Worm (Caenorhabditis elegans) whole organism, L4 larva: ENCODE measurements around the gene Y7A5A.7.

ENCODE experiments used
- D1046.2 ChIP-seq: fragments of 200-800 bp; sonication (Bioruptor generic); IDR thresholded peaks from 2 replicates; pipeline ENCODE4 v1.3.6; 2022; ENCODE audit warnings: missing genetic modification characterization, missing compliant biosample characterization
- F10B5.3 ChIP-seq: sonication (generic microtip); optimal IDR thresholded peaks from 2 replicates; lab custom pipeline; 2016; ENCODE audit warnings: mild to moderate bottlenecking, missing genetic modification characterization, missing compliant biosample characterization
- F26F4.8 ChIP-seq: fragments of 200-800 bp; sonication (Bioruptor generic); conservative IDR thresholded peaks from 2 replicates; pipeline ENCODE4 v1.3.6; 2022; ENCODE audit warnings: missing genetic modification characterization, missing compliant biosample characterization
- F44E2.7 ChIP-seq: fragments of 200-800 bp; sonication (Bioruptor generic); IDR thresholded peaks from 2 replicates; pipeline ENCODE4 v2.1.2; 2022; ENCODE audit warnings: missing genetic modification characterization, missing compliant biosample characterization
- T20F7.1 ChIP-seq: fragments of 200-800 bp; sonication (Bioruptor generic); optimal IDR thresholded peaks from 2 replicates; lab custom pipeline; 2018; ENCODE audit warnings: mild to moderate bottlenecking, missing genetic modification characterization, missing compliant biosample characterization
- T26A8.4 ChIP-seq: fragments of 200-800 bp; sonication (Bioruptor generic); IDR thresholded peaks from 2 replicates; pipeline ENCODE4 v1.3.6; 2022; ENCODE audit warnings: missing genetic modification characterization, missing compliant biosample characterization
- Y105C5A.15 ChIP-seq: fragments of 200-800 bp; sonication (Bioruptor generic); IDR thresholded peaks from 2 replicates; pipeline ENCODE4 v1.3.6; 2022; ENCODE audit warnings: missing genetic modification characterization, missing compliant biosample characterization
- aha-1 ChIP-seq: fragments of 150-350 bp; peaks from one replicate; lab custom pipeline; 2014; ENCODE audit warnings: missing biosample characterization, missing genetic modification characterization
- arid-1 ChIP-seq: fragments of 200-800 bp; sonication (Bioruptor generic); conservative IDR thresholded peaks from 2 replicates; pipeline ENCODE4 v1.3.6; 2022; ENCODE audit warnings: missing genetic modification reagents, missing genetic modification characterization, missing compliant biosample characterization
- attf-4 ChIP-seq: sonication (generic microtip); optimal IDR thresholded peaks from 3 replicates; lab custom pipeline; 2017; ENCODE audit warnings: missing biosample characterization, missing genetic modification characterization
- ceh-28 ChIP-seq: fragments of 150-350 bp; optimal IDR thresholded peaks from 2 replicates; lab custom pipeline; 2014; ENCODE audit warnings: missing biosample characterization, missing genetic modification reagents, missing genetic modification characterization
- ctbp-1 ChIP-seq: fragments of 200-800 bp; sonication (Bioruptor generic); IDR thresholded peaks from 2 replicates; pipeline ENCODE4 v1.3.6; 2022; ENCODE audit warnings: missing genetic modification reagents, missing genetic modification characterization, missing compliant biosample characterization
- daf-12 ChIP-seq: fragments of 150-350 bp; optimal IDR thresholded peaks from 2 replicates; lab custom pipeline; 2014; ENCODE audit warnings: missing biosample characterization, missing genetic modification reagents, missing genetic modification characterization
- daf-19 ChIP-seq: fragments of 200-800 bp; sonication (Bioruptor generic); conservative IDR thresholded peaks from 2 replicates; pipeline ENCODE4 v1.3.6; 2022; ENCODE audit warnings: missing genetic modification characterization, missing compliant biosample characterization
- dmd-6 ChIP-seq: fragments of 200-800 bp; sonication (Bioruptor generic); IDR thresholded peaks from 2 replicates; pipeline ENCODE4 v1.3.6; 2022; ENCODE audit warnings: missing genetic modification reagents, missing genetic modification characterization, missing compliant biosample characterization
- dmd-8 ChIP-seq: fragments of 200-800 bp; sonication (Bioruptor generic); IDR thresholded peaks from 2 replicates; pipeline ENCODE4 v1.3.6; 2022; ENCODE audit warnings: missing genetic modification characterization, missing compliant biosample characterization
- dpl-1 ChIP-seq: fragments of 150-350 bp; optimal IDR thresholded peaks from 2 replicates; lab custom pipeline; 2014; ENCODE audit warnings: missing biosample characterization, missing genetic modification reagents, missing genetic modification characterization
- dve-1 ChIP-seq: sonication (generic microtip); optimal IDR thresholded peaks from 2 replicates; lab custom pipeline; 2017; ENCODE audit warnings: antibody characterized with exemption, mild to moderate bottlenecking, missing genetic modification characterization, missing compliant biosample characterization; ENCODE audit not compliant: insufficient read depth
- egl-27 ChIP-seq: sonication (generic microtip); optimal IDR thresholded peaks from 3 replicates; lab custom pipeline; 2017; ENCODE audit warnings: missing biosample characterization, missing genetic modification reagents, missing genetic modification characterization
- fos-1 ChIP-seq: fragments of 150-350 bp; optimal IDR thresholded peaks from 2 replicates; lab custom pipeline; 2014; ENCODE audit warnings: missing biosample characterization, missing genetic modification characterization
- hif-1 ChIP-seq, 2 experiments: sonication (generic microtip); optimal IDR thresholded peaks; 2 replicates each; lab custom pipeline; 2016 to 2017; ENCODE audit warnings: missing compliant biosample characterization in 2 of 2, missing genetic modification characterization in 2 of 2, missing genetic modification reagents in 2 of 2, missing genotype in 2 of 2, mild to moderate bottlenecking in 1 of 2
- hlh-11 ChIP-seq: fragments of 200-800 bp; sonication (Bioruptor generic); optimal IDR thresholded peaks from 2 replicates; lab custom pipeline; 2018; ENCODE audit warnings: mild to moderate bottlenecking, missing genetic modification characterization, missing compliant biosample characterization
- hlh-30 ChIP-seq: sonication (generic microtip); optimal IDR thresholded peaks from 2 replicates; lab custom pipeline; 2017; ENCODE audit warnings: antibody characterized with exemption, mild to moderate bottlenecking, missing genetic modification characterization, missing compliant biosample characterization; ENCODE audit not compliant: insufficient read depth
- hmg-1.1 ChIP-seq: fragments of 200-800 bp; sonication (Bioruptor generic); IDR thresholded peaks from 2 replicates; pipeline ENCODE4 v1.3.6; 2022; ENCODE audit warnings: missing genetic modification reagents, missing genetic modification characterization, missing compliant biosample characterization
- lin-1 ChIP-seq: fragments of 200-800 bp; sonication (Bioruptor generic); IDR thresholded peaks from 2 replicates; pipeline ENCODE4 v1.3.6; 2022; ENCODE audit warnings: missing genetic modification reagents, missing genetic modification characterization, missing compliant biosample characterization
- lin-13 ChIP-seq: fragments of 150-350 bp; optimal IDR thresholded peaks from 2 replicates; lab custom pipeline; 2014; ENCODE audit warnings: missing biosample characterization, missing genetic modification reagents, missing genetic modification characterization
- lin-15B ChIP-seq: fragments of 150-350 bp; sonication (generic microtip); optimal IDR thresholded peaks from 3 replicates; lab custom pipeline; 2014; ENCODE audit warnings: missing biosample characterization, missing genetic modification characterization
- lin-39 ChIP-seq: fragments of 150-350 bp; optimal IDR thresholded peaks from 2 replicates; lab custom pipeline; 2014; ENCODE audit warnings: missing biosample characterization, missing genetic modification reagents, missing genetic modification characterization
- madf-5 ChIP-seq, 2 experiments: fragments of 200-800 bp; sonication (Bioruptor generic); IDR thresholded peaks; 2 replicates each; pipeline ENCODE4 v1.3.6; 2022; ENCODE audit warnings: missing compliant biosample characterization in 2 of 2, missing genetic modification characterization in 2 of 2
- madf-9 ChIP-seq: fragments of 200-800 bp; sonication (Bioruptor generic); conservative IDR thresholded peaks from 2 replicates; pipeline ENCODE4 v1.3.6; 2022; ENCODE audit warnings: missing genetic modification reagents, missing genetic modification characterization, missing compliant biosample characterization
- mep-1 ChIP-seq: fragments of 150-350 bp; sonication (generic microtip); optimal IDR thresholded peaks from 3 replicates; lab custom pipeline; 2014; ENCODE audit warnings: missing biosample characterization, missing genetic modification characterization
- mes-2 ChIP-seq: sonication (generic microtip); optimal IDR thresholded peaks from 2 replicates; lab custom pipeline; 2016; ENCODE audit warnings: missing genotype, mild to moderate bottlenecking, missing genetic modification characterization, missing compliant biosample characterization; ENCODE audit not compliant: poor library complexity, severe bottlenecking
- mxl-2 ChIP-seq: fragments of 200-800 bp; sonication (Bioruptor generic); conservative IDR thresholded peaks from 2 replicates; pipeline ENCODE4 v1.3.6; 2022; ENCODE audit warnings: missing genetic modification reagents, missing genetic modification characterization, missing compliant biosample characterization
- nhr-10 ChIP-seq: fragments of 150-350 bp; optimal IDR thresholded peaks from 2 replicates; lab custom pipeline; 2014; ENCODE audit warnings: missing biosample characterization, missing genetic modification characterization
- nhr-102 ChIP-seq: sonication (generic microtip); optimal IDR thresholded peaks from 2 replicates; lab custom pipeline; 2016; ENCODE audit warnings: mild to moderate bottlenecking, missing genetic modification characterization, moderate library complexity, missing compliant biosample characterization
- nhr-11 ChIP-seq: fragments of 150-350 bp; optimal IDR thresholded peaks from 2 replicates; lab custom pipeline; 2014; ENCODE audit warnings: missing biosample characterization, missing genetic modification characterization
- nhr-111 ChIP-seq: fragments of 200-800 bp; sonication (Bioruptor generic); optimal IDR thresholded peaks from 2 replicates; lab custom pipeline; 2018; ENCODE audit warnings: mild to moderate bottlenecking, missing genetic modification characterization, missing compliant biosample characterization
- nhr-28 ChIP-seq: fragments of 150-350 bp; optimal IDR thresholded peaks from 2 replicates; lab custom pipeline; 2014; ENCODE audit warnings: missing biosample characterization, missing genetic modification characterization
- nhr-77 ChIP-seq: fragments of 150-350 bp; optimal IDR thresholded peaks from 2 replicates; lab custom pipeline; 2014; ENCODE audit warnings: missing biosample characterization, missing genetic modification characterization
- php-3 ChIP-seq: fragments of 200-800 bp; sonication (Bioruptor generic); IDR thresholded peaks from 2 replicates; pipeline ENCODE4 v1.3.6; 2022; ENCODE audit warnings: missing genetic modification reagents, missing genetic modification characterization, missing compliant biosample characterization
- pqm-1 ChIP-seq: sonication (generic microtip); optimal IDR thresholded peaks from 2 replicates; lab custom pipeline; 2017; ENCODE audit warnings: missing biosample characterization, missing genetic modification characterization
- snpc-1.2 ChIP-seq: fragments of 200-800 bp; sonication (Bioruptor generic); IDR thresholded peaks from 2 replicates; pipeline ENCODE4 v1.3.6; 2022; ENCODE audit warnings: missing genetic modification reagents, missing genetic modification characterization, missing compliant biosample characterization
- tag-97 ChIP-seq: fragments of 200-800 bp; sonication (Bioruptor generic); IDR thresholded peaks from 2 replicates; pipeline ENCODE4 v1.3.6; 2022; ENCODE audit warnings: missing genetic modification characterization, missing compliant biosample characterization
- unc-130 ChIP-seq: sonication (generic microtip); optimal IDR thresholded peaks from 2 replicates; lab custom pipeline; 2016; ENCODE audit warnings: missing genetic modification reagents, missing genetic modification characterization, missing compliant biosample characterization
- unc-62 ChIP-seq, 3 experiments: fragments of 150-350 bp in 1 of 3; sonication (generic microtip); optimal IDR thresholded peaks in 2 of 3; peaks in 1 of 3; 1 replicate in 1 of 3; 2 replicates in 2 of 3; lab custom pipeline; 2014 to 2017; ENCODE audit warnings: missing biosample characterization in 3 of 3, missing genetic modification characterization in 3 of 3, missing genetic modification reagents in 3 of 3, missing genotype in 1 of 3
- vab-7 ChIP-seq: fragments of 200-800 bp; sonication (Bioruptor generic); IDR thresholded peaks from 2 replicates; pipeline ENCODE4 v1.3.6; 2022; ENCODE audit warnings: missing genetic modification reagents, missing genetic modification characterization, missing compliant biosample characterization
- zfp-2 ChIP-seq: sonication (generic microtip); optimal IDR thresholded peaks from 2 replicates; lab custom pipeline; 2016; ENCODE audit warnings: mild to moderate bottlenecking, missing genetic modification characterization, missing compliant biosample characterization
- zfp-3 ChIP-seq: fragments of 200-800 bp; sonication (Bioruptor generic); conservative IDR thresholded peaks from 2 replicates; pipeline ENCODE4 v1.3.6; 2022; ENCODE audit warnings: missing genetic modification reagents, missing genetic modification characterization, missing compliant biosample characterization
- zip-11 ChIP-seq: fragments of 200-800 bp; sonication (Bioruptor generic); IDR thresholded peaks from 2 replicates; pipeline ENCODE4 v1.3.6; 2022; ENCODE audit warnings: missing genetic modification characterization, missing compliant biosample characterization

Y7A5A.7 gene

DNA sequence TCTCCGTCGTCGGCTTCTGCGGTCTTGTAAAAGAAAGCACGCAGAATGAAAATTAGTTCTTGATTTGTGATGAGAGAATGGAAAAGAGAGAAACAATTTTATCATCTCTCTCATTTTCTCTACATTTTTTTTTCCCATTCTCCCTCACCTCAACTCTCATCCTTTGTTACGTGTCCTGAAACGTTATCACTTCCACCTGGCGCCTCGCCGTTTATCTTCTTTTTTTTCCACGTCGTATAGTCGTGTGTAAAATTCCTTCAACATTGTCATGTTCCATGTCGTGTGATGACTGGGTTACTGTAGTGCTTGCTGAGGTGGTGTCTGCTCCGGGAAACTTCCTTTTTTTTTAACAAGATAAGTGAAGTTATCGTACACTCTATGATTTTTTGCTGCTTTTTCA, 24.5 kb downstream of the Y7A5A.7 start (continued):
- peak; percentile 98 for TF ChIP-seq pqm-1 (tag; lab: Kevin White, UChicago)
- no peak for TF ChIP-seq tag-97
- TF ChIP-seq madf-5 (GFP tag; IDR thresholded peaks at IDR 0.05; lab: Robert Waterston, UW), result no peak
- TF ChIP-seq D1046.2 (GFP tag; lab: Robert Waterston, UW), result no peak
- peak; percentile 90 for TF ChIP-seq lin-1
- TF ChIP-seq lin-13, result peak; percentile 35
- TF ChIP-seq daf-19, result no peak
- peak; percentile 65 for TF ChIP-seq T20F7.1 (GFP tag; lab: Kevin White, UChicago)
- peak in 1 of 2 experiments; percentile 96 for TF ChIP-seq unc-62 (GFP tag; optimal IDR thresholded peaks at IDR 0.05 in 1 of 2; lab: Kevin White, UChicago)
- no peak for TF ChIP-seq unc-62 (tag; optimal IDR thresholded peaks at IDR 0.05; lab: Kevin White, UChicago)
- TF ChIP-seq F10B5.3 (tag; lab: Kevin White, UChicago), result no peak
- peak; percentile 43 for TF ChIP-seq T26A8.4 (GFP tag; lab: Robert Waterston, UW)
- peak; percentile 94 for TF ChIP-seq dve-1
- TF ChIP-seq F44E2.7 (GFP tag; lab: Robert Waterston, UW), result no peak
- TF ChIP-seq mep-1 (tag; lab: Kevin White, UChicago), result peak; percentile 76
- TF ChIP-seq php-3 (GFP tag; lab: Robert Waterston, UW), result peak; percentile 53; the same call in 1 of the 2 replicates
- TF ChIP-seq nhr-10, result peak; percentile 43
- TF ChIP-seq nhr-102, result peak; percentile 37
- peak; percentile 69 for TF ChIP-seq nhr-77 (tag; lab: Kevin White, UChicago)
- no peak for TF ChIP-seq lin-39 (tag; lab: Kevin White, UChicago)
- 0 out of 2 replicates have a peak, but pooled peaks have one; percentile 31 for TF ChIP-seq hmg-1.1 (GFP tag; lab: Robert Waterston, UW)
- peak; percentile 93 for TF ChIP-seq dmd-6 (GFP tag; lab: Robert Waterston, UW)
- no peak for TF ChIP-seq dpl-1 (GFP tag; lab: Kevin White, UChicago)
- no peak for TF ChIP-seq daf-12
- TF ChIP-seq aha-1 (tag; lab: Kevin White, UChicago), result peak; percentile 92
- no peak for TF ChIP-seq zfp-2 (tag; lab: Kevin White, UChicago)
- no peak for TF ChIP-seq F26F4.8
- TF ChIP-seq mes-2 (tag; lab: Kevin White, UChicago), result peak; percentile 42
- 0 out of 2 replicates have a peak, but pooled peaks have one; percentile 11 for TF ChIP-seq ctbp-1
- TF ChIP-seq unc-130 (GFP tag; lab: Kevin White, UChicago), result no peak
- peak; percentile 94 for TF ChIP-seq nhr-28 (tag; lab: Kevin White, UChicago)
- TF ChIP-seq nhr-11 (tag; lab: Kevin White, UChicago), result peak; percentile 34
- no peak for TF ChIP-seq lin-15B
- peak in 1 of 2 experiments; percentile 80 for TF ChIP-seq hif-1 (tag; optimal IDR thresholded peaks at IDR 0.05; lab: Kevin White, UChicago)

DNA sequence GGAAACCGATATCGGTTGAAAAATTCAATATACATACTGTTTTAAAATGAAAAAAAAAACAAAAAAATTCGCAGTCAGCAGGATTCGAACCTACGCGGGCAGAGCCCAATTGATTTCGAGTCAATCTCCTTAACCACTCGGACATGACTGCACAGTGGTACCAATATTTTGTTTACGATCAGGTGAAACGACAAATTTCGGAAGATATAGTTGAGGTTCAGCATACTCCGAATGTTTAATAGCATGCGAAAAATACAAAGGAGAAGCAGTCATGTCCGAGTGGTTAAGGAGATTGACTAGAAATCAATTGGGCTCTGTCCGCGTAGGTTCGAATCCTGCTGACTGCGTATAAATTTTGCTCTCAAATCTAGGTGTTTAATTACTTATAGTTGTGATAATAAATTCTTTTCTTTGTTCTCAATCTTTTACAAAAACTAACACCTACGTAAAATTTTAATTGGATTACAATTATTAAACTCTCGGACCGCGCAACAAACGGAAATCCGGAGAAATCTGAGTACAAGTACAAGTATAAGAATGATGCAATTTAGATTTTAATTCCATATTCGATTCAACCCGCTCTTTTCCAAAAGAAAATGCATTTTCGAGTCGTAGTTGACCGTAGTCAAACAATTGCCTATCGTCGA, 30.6 kb downstream of the Y7A5A.7 start, which contains the start of gene Y7A5A.13:
Gene Y7A5A.13 (plus strand): TSS at position 597 of the 647 bp plus-strand sequence.
- TF ChIP-seq Y105C5A.15 (GFP tag; lab: Robert Waterston, UW), result no peak
- no peak for TF ChIP-seq mxl-2 (GFP tag; lab: Robert Waterston, UW)
- no peak for TF ChIP-seq mep-1 (tag; lab: Kevin White, UChicago)
- TF ChIP-seq nhr-102, result peak; percentile 61
- peak; percentile 54 for TF ChIP-seq hmg-1.1 (GFP tag; lab: Robert Waterston, UW)
- TF ChIP-seq hlh-11 (tag; lab: Kevin White, UChicago), result no peak
- no peak for TF ChIP-seq hlh-30 (tag; lab: Kevin White, UChicago)
- TF ChIP-seq attf-4, result no peak
- no peak for TF ChIP-seq egl-27 (tag; lab: Kevin White, UChicago)
- TF ChIP-seq fos-1, result no peak
- TF ChIP-seq snpc-1.2 (GFP tag; lab: Robert Waterston, UW), result peak; percentile 82
- no peak for TF ChIP-seq zfp-3 (GFP tag; lab: Robert Waterston, UW)
- no peak; the same call in 1 of the 2 replicates for TF ChIP-seq madf-9 (GFP tag; lab: Robert Waterston, UW)
- no peak for TF ChIP-seq nhr-11 (tag; lab: Kevin White, UChicago)
- TF ChIP-seq vab-7 (GFP tag; lab: Robert Waterston, UW), result peak; percentile 86
- 0 out of 2 replicates have a peak, but pooled peaks have one; percentile 33 for TF ChIP-seq dmd-8 (GFP tag; lab: Robert Waterston, UW)
- peak; percentile 51 for TF ChIP-seq arid-1 (GFP tag; lab: Robert Waterston, UW)
- TF ChIP-seq dmd-6 (GFP tag; lab: Robert Waterston, UW), result peak; percentile 20
- peak; percentile 4 for TF ChIP-seq nhr-111 (GFP tag; lab: Kevin White, UChicago)
- 0 out of 2 replicates have a peak, but pooled peaks have one; percentile 36 for TF ChIP-seq zip-11
- TF ChIP-seq lin-39 (tag; lab: Kevin White, UChicago), result no peak
- peak; percentile 57 for TF ChIP-seq lin-1
- 0 out of 2 replicates have a peak, but pooled peaks have one; percentile 72 for TF ChIP-seq D1046.2 (GFP tag; lab: Robert Waterston, UW)
- TF ChIP-seq ceh-28 (tag; lab: Kevin White, UChicago), result no peak
